Fruit fly (Drosophila melanogaster) whole organism, embryonic: Measurements from ENCODE around the gene CG12194.

Experiments used
- Aef1 ChIP-seq: fragments of 200-800 bp; sonication (Bioruptor generic); IDR thresholded peaks from 3 replicates; pipeline ENCODE4 v1.3.6; 2022; ENCODE audit warnings: missing biosample characterization, missing genetic modification characterization
- Atf3 ChIP-seq: fragments of 200-800 bp; sonication (Bioruptor generic); optimal IDR thresholded peaks from 3 replicates; lab custom pipeline; 2016; ENCODE audit warnings: missing biosample characterization, missing genetic modification characterization
- CG10209 ChIP-seq: fragments of 200-800 bp; sonication (Bioruptor generic); optimal IDR thresholded peaks from 3 replicates; lab custom pipeline; 2017; ENCODE audit warnings: missing biosample characterization, mild to moderate bottlenecking, missing genetic modification characterization, missing genetic modification reagents
- CG10267 ChIP-seq: fragments of 200-800 bp; sonication (Bioruptor generic); optimal IDR thresholded peaks from 2 replicates; lab custom pipeline; 2018; ENCODE audit warnings: missing biosample characterization, mild to moderate bottlenecking, missing genetic modification characterization, moderate library complexity
- CG10565 ChIP-seq: fragments of 200-800 bp; sonication (Bioruptor generic); optimal IDR thresholded peaks from 3 replicates; lab custom pipeline; 2016; ENCODE audit warnings: missing biosample characterization, mild to moderate bottlenecking, missing genetic modification characterization
- CG12219 ChIP-seq: fragments of 200-800 bp; sonication (Bioruptor generic); optimal IDR thresholded peaks from 3 replicates; lab custom pipeline; 2018; ENCODE audit warnings: missing biosample characterization, mild to moderate bottlenecking, missing genetic modification characterization
- CG12659 ChIP-seq: fragments of 200-800 bp; sonication (Bioruptor generic); optimal IDR thresholded peaks from 3 replicates; lab custom pipeline; 2017; ENCODE audit warnings: mild to moderate bottlenecking, missing biosample characterization, missing genetic modification reagents, missing genetic modification characterization
- CG13424 ChIP-seq: fragments of 200-800 bp; sonication (Bioruptor generic); optimal IDR thresholded peaks from 2 replicates; lab custom pipeline; 2019; ENCODE audit warnings: missing biosample characterization, mild to moderate bottlenecking, missing genetic modification characterization, moderate library complexity
- CG1529 ChIP-seq: fragments of 200-800 bp; sonication (Bioruptor generic); optimal IDR thresholded peaks from 3 replicates; lab custom pipeline; 2018; ENCODE audit warnings: missing biosample characterization, missing genetic modification characterization
- CG15601 ChIP-seq: fragments of 200-800 bp; sonication (Bioruptor generic); optimal IDR thresholded peaks from 3 replicates; lab custom pipeline; 2019; ENCODE audit warnings: missing biosample characterization, mild to moderate bottlenecking, missing genetic modification characterization, moderate library complexity
- CG16863 ChIP-seq: fragments of 200-800 bp; sonication (Bioruptor generic); optimal IDR thresholded peaks from 3 replicates; lab custom pipeline; 2016; ENCODE audit warnings: missing biosample characterization, missing genetic modification characterization
- CG17328 ChIP-seq: fragments of 200-800 bp; sonication (Bioruptor generic); IDR thresholded peaks from 2 replicates; pipeline ENCODE4 v1.3.6; 2022; ENCODE audit warnings: missing biosample characterization, missing genetic modification characterization
- CG2712 ChIP-seq: fragments of 200-800 bp; optimal IDR thresholded peaks from 3 replicates; lab custom pipeline; 2019; ENCODE audit warnings: missing biosample characterization, mild to moderate bottlenecking, missing genetic modification characterization, moderate library complexity
- CG2875 ChIP-seq: fragments of 200-800 bp; sonication (Bioruptor generic); optimal IDR thresholded peaks from 2 replicates; lab custom pipeline; 2017; ENCODE audit warnings: missing biosample characterization, mild to moderate bottlenecking, missing genetic modification characterization, missing genetic modification reagents
- CG30020 ChIP-seq: fragments of 200-800 bp; optimal IDR thresholded peaks from 2 replicates; lab custom pipeline; 2019; ENCODE audit warnings: missing biosample characterization, mild to moderate bottlenecking, missing genetic modification characterization, moderate library complexity
- CG42726 ChIP-seq: fragments of 200-800 bp; sonication (Bioruptor generic); IDR thresholded peaks from 2 replicates; pipeline ENCODE4 v1.3.6; 2022; ENCODE audit warnings: missing biosample characterization, missing genetic modification characterization; ENCODE audit not compliant: partially characterized antibody
- CG6791 ChIP-seq: fragments of 200-800 bp; sonication (Bioruptor generic); IDR thresholded peaks from 3 replicates; pipeline ENCODE4 v1.3.6; 2022; ENCODE audit warnings: missing biosample characterization, missing genetic modification characterization; ENCODE audit not compliant: partially characterized antibody
- CHES-1-like ChIP-seq: fragments of 200-800 bp; sonication (Bioruptor generic); optimal IDR thresholded peaks from 2 replicates; lab custom pipeline; 2016; ENCODE audit warnings: missing biosample characterization, missing genetic modification characterization
- Doc3 ChIP-seq: fragments of 200-800 bp; sonication (Bioruptor generic); IDR thresholded peaks from 3 replicates; pipeline ENCODE4 v1.3.6; 2022; ENCODE audit warnings: missing biosample characterization, missing genetic modification characterization; ENCODE audit not compliant: partially characterized antibody
- Dref ChIP-seq: fragments of 200-800 bp; sonication (Bioruptor generic); IDR thresholded peaks from 2 replicates; pipeline ENCODE4 v1.3.6; 2022; ENCODE audit warnings: missing biosample characterization, missing genetic modification characterization
- E2f2 ChIP-seq: fragments of 200-800 bp; sonication (Bioruptor generic); IDR thresholded peaks from 2 replicates; pipeline ENCODE4 v1.3.6; 2022; ENCODE audit warnings: missing biosample characterization, missing genetic modification characterization
- Ets97D ChIP-seq: fragments of 200-800 bp; sonication (Bioruptor generic); optimal IDR thresholded peaks from 3 replicates; lab custom pipeline; 2016; ENCODE audit warnings: missing biosample characterization, missing genetic modification characterization
- Mad ChIP-seq: fragments of 200-800 bp; sonication (Bioruptor generic); optimal IDR thresholded peaks from 2 replicates; lab custom pipeline; 2016; ENCODE audit warnings: missing biosample characterization, missing genetic modification characterization
- Mrtf ChIP-seq: fragments of 200-800 bp; sonication (Bioruptor generic); IDR thresholded peaks from 3 replicates; pipeline ENCODE4 v1.3.6; 2022; ENCODE audit warnings: missing biosample characterization, missing genetic modification characterization
- NC2β ChIP-seq: fragments of 200-800 bp; sonication (Bioruptor generic); optimal IDR thresholded peaks from 2 replicates; lab custom pipeline; 2016; ENCODE audit warnings: missing biosample characterization, missing genetic modification characterization
- NFAT ChIP-seq: fragments of 200-800 bp; sonication (Bioruptor generic); IDR thresholded peaks from 2 replicates; pipeline ENCODE4 v1.3.6; 2022; ENCODE audit warnings: missing biosample characterization, missing genetic modification characterization
- Nf-YC ChIP-seq: fragments of 200-800 bp; optimal IDR thresholded peaks from 3 replicates; lab custom pipeline; 2019; ENCODE audit warnings: missing biosample characterization, mild to moderate bottlenecking, missing genetic modification characterization, moderate library complexity
- NfI ChIP-seq: fragments of 200-800 bp; sonication (Bioruptor generic); optimal IDR thresholded peaks from 3 replicates; lab custom pipeline; 2018; ENCODE audit warnings: missing biosample characterization, mild to moderate bottlenecking, missing genetic modification characterization, moderate library complexity
- Oaz ChIP-seq: fragments of 200-800 bp; sonication (Bioruptor generic); IDR thresholded peaks from 2 replicates; pipeline ENCODE4 v1.3.6; 2022; ENCODE audit warnings: missing biosample characterization, missing genetic modification characterization
- Opbp ChIP-seq: fragments of 200-800 bp; sonication (Bioruptor generic); IDR thresholded peaks from 3 replicates; pipeline ENCODE4 v1.3.6; 2022; ENCODE audit warnings: missing biosample characterization, missing genetic modification characterization; ENCODE audit not compliant: partially characterized antibody
- Rfx ChIP-seq: fragments of 200-800 bp; sonication (Bioruptor generic); IDR thresholded peaks from 2 replicates; pipeline ENCODE4 v1.3.6; 2022; ENCODE audit warnings: missing biosample characterization, missing genetic modification characterization
- Sin3A ChIP-seq: fragments of >200 bp; optimal IDR thresholded peaks from 2 replicates; lab custom pipeline; 2018
- Stat92E ChIP-seq, 3 experiments: fragments of >200 bp in 2 of 3; fragments of 200-800 bp in 1 of 3; sonication (Bioruptor generic) in 1 of 3; optimal IDR thresholded peaks; 2 replicates each; lab custom pipeline; 2017 to 2019; ENCODE audit warnings: missing biosample characterization in 3 of 3, missing genetic modification characterization in 3 of 3, mild to moderate bottlenecking in 1 of 3, moderate library complexity in 1 of 3
- ab ChIP-seq: fragments of 200-800 bp; sonication (Bioruptor generic); optimal IDR thresholded peaks from 2 replicates; lab custom pipeline; 2016; ENCODE audit warnings: missing biosample characterization, missing genetic modification characterization
- cas ChIP-seq: fragments of 200-800 bp; sonication (Bioruptor generic); IDR thresholded peaks from 2 replicates; pipeline ENCODE4 v1.3.6; 2022; ENCODE audit warnings: missing biosample characterization, missing genetic modification characterization
- caup ChIP-seq: fragments of 200-800 bp; sonication (Bioruptor generic); optimal IDR thresholded peaks from 3 replicates; lab custom pipeline; 2017; ENCODE audit warnings: missing biosample characterization, mild to moderate bottlenecking, missing genetic modification characterization, moderate library complexity; ENCODE audit not compliant: severe bottlenecking
- ci ChIP-seq: fragments of 200-800 bp; sonication (Bioruptor generic); IDR thresholded peaks from 3 replicates; pipeline ENCODE4 v1.3.6; 2022; ENCODE audit warnings: missing biosample characterization, missing genetic modification characterization
- dpn ChIP-seq, 2 experiments: fragments of 200-800 bp; sonication (Bioruptor generic); optimal IDR thresholded peaks; 3 replicates each; lab custom pipeline; 2016; ENCODE audit warnings: missing biosample characterization in 2 of 2, missing genetic modification characterization in 2 of 2
- ftz-f1 ChIP-seq: fragments of 200-800 bp; sonication (Bioruptor generic); optimal IDR thresholded peaks from 2 replicates; lab custom pipeline; 2016; ENCODE audit warnings: missing biosample characterization, missing genetic modification characterization
- gce ChIP-seq: fragments of 200-800 bp; sonication (Bioruptor generic); IDR thresholded peaks from 3 replicates; pipeline ENCODE4 v1.3.6; 2022; ENCODE audit warnings: missing biosample characterization, missing genetic modification characterization
- gcm2 ChIP-seq: fragments of 200-800 bp; sonication (Bioruptor generic); optimal IDR thresholded peaks from 2 replicates; lab custom pipeline; 2016; ENCODE audit warnings: missing biosample characterization, missing genetic modification characterization
- grn ChIP-seq: fragments of 200-800 bp; sonication (Bioruptor generic); optimal IDR thresholded peaks from 3 replicates; lab custom pipeline; 2017; ENCODE audit warnings: missing biosample characterization, missing genetic modification characterization
- gsb-n ChIP-seq: fragments of 200-800 bp; sonication (Bioruptor generic); optimal IDR thresholded peaks from 3 replicates; lab custom pipeline; 2018; ENCODE audit warnings: missing biosample characterization, mild to moderate bottlenecking, missing genetic modification characterization
- nerfin-2 ChIP-seq: fragments of 200-800 bp; sonication (Bioruptor generic); IDR thresholded peaks from 2 replicates; pipeline ENCODE4 v1.3.6; 2022; ENCODE audit warnings: missing biosample characterization, missing genetic modification characterization; ENCODE audit not compliant: partially characterized antibody
- phol ChIP-seq: fragments of 200-800 bp; sonication (Bioruptor generic); optimal IDR thresholded peaks from 3 replicates; lab custom pipeline; 2018; ENCODE audit warnings: missing biosample characterization, mild to moderate bottlenecking, missing genetic modification characterization, moderate library complexity
- pnt ChIP-seq: fragments of 200-800 bp; sonication (Bioruptor generic); optimal IDR thresholded peaks from 3 replicates; lab custom pipeline; 2016; ENCODE audit warnings: missing biosample characterization, missing genetic modification characterization
- ranshi ChIP-seq: fragments of 200-800 bp; sonication (Bioruptor generic); IDR thresholded peaks from 2 replicates; pipeline ENCODE4 v1.3.6; 2022; ENCODE audit warnings: missing biosample characterization, missing genetic modification characterization
- sens-2 ChIP-seq: fragments of 200-800 bp; sonication (Bioruptor generic); IDR thresholded peaks from 2 replicates; pipeline ENCODE4 v1.3.6; 2022; ENCODE audit warnings: missing biosample characterization, missing genetic modification characterization
- vfl ChIP-seq: fragments of 200-800 bp; sonication (Bioruptor generic); optimal IDR thresholded peaks from 2 replicates; lab custom pipeline; 2016; ENCODE audit warnings: missing biosample characterization, missing genetic modification characterization
- yki ChIP-seq: fragments of >200 bp; optimal IDR thresholded peaks from 3 replicates; lab custom pipeline; 2018
- zen ChIP-seq: fragments of 200-800 bp; sonication (Bioruptor generic); optimal IDR thresholded peaks from 3 replicates; lab custom pipeline; 2018; ENCODE audit warnings: missing biosample characterization, mild to moderate bottlenecking, missing genetic modification characterization, moderate library complexity
- zfh2 ChIP-seq: fragments of 200-800 bp; sonication (Bioruptor generic); optimal IDR thresholded peaks from 2 replicates; lab custom pipeline; 2016; ENCODE audit warnings: missing biosample characterization, missing genetic modification characterization

The CG12194 gene

DNA sequence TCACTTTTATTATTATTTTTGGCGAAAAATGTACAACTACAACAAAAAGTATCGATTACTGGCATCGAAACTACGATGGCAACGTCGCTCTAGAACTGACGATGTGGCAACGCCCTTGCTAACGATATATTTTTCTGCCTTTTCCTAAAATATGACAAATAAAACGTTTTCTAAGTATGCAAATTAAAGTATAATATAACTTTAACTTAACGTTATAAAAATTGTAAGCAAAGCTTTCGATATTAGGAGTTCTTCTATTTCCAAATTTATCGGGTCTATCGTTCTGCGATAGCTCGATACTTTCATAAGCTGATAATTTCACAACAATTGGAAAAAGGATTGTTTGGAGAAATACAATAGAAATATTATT lies 44.9 kb downstream of the CG12194 start, which contains the start of the genes Cf2 and CG3008 (continued):
- TF ChIP-seq Ets97D (GFP tag; lab: Kevin White, UChicago) (peak; percentile 72), NFAT (no peak), E2f2 (GFP tag; lab: Robert Waterston, UW) (no peak), CG10267 (tag; lab: Kevin White, UChicago) (peak; percentile 64), CG12219 (GFP tag; lab: Kevin White, UChicago) (no peak), Nf-YC (tag; lab: Kevin White, UChicago) (peak; percentile 25), gce (GFP tag; lab: Robert Waterston, UW) (no peak), CG17328 (GFP tag; lab: Robert Waterston, UW) (no peak), gsb-n (tag; lab: Kevin White, UChicago) (no peak), nerfin-2 (GFP tag; lab: Robert Waterston, UW) (peak; percentile 75), Aef1 (GFP tag; lab: Robert Waterston, UW) (peak; percentile 16; the same call in 1 of the 3 replicates), CG30020 (tag; lab: Kevin White, UChicago) (peak; percentile 48), CG16863 (peak; percentile 100), Dref (GFP tag; lab: Robert Waterston, UW) (peak; percentile 83), CG10565 (GFP tag; lab: Kevin White, UChicago) (no peak), CG42726 (GFP tag; lab: Robert Waterston, UW) (peak; percentile 42; the same call in 1 of the 2 replicates), CG2712 (tag; lab: Kevin White, UChicago) (peak; percentile 33), NfI (GFP tag; lab: Kevin White, UChicago) (no peak), phol (tag; lab: Kevin White, UChicago) (peak; percentile 50), pnt (GFP tag; lab: Kevin White, UChicago) (no peak), Oaz (no peak), Mrtf (GFP tag; lab: Robert Waterston, UW) (no peak), vfl (GFP tag; lab: Kevin White, UChicago) (no peak), dpn (GFP tag; optimal IDR thresholded peaks at IDR 0.05; lab: Kevin White, UChicago) (no peak), CG13424 (no peak), zen (tag; lab: Kevin White, UChicago) (no peak), Rfx (no peak), yki (lab: Kevin White, UChicago) (no peak), CHES-1-like (GFP tag; lab: Kevin White, UChicago) (no peak), Atf3 (GFP tag; lab: Kevin White, UChicago) (no peak), Doc3 (peak; percentile 79), grn (GFP tag; lab: Kevin White, UChicago) (no peak), CG1529 (GFP tag; lab: Kevin White, UChicago) (no peak), ci (GFP tag; lab: Robert Waterston, UW) (no peak), ab (GFP tag; lab: Kevin White, UChicago) (no peak), NC2β (GFP tag; lab: Kevin White, UChicago) (no peak), Sin3A (lab: Kevin White, UChicago) (peak; percentile 70), Stat92E (GFP tag; optimal IDR thresholded peaks at IDR 0.05; lab: Kevin White, UChicago) (no peak), sens-2 (GFP tag; lab: Robert Waterston, UW) (no peak), CG10209 (GFP tag; lab: Kevin White, UChicago) (no peak), ranshi (GFP tag; lab: Robert Waterston, UW) (no peak), Mad (no peak), cas (no peak), CG2875 (GFP tag; lab: Kevin White, UChicago) (no peak), gcm2 (no peak), ftz-f1 (GFP tag; lab: Kevin White, UChicago) (peak; percentile 35), CG15601 (tag; lab: Kevin White, UChicago) (peak; percentile 19), CG6791 (GFP tag; lab: Robert Waterston, UW) (peak; percentile 77), caup (GFP tag; lab: Kevin White, UChicago) (no peak), Opbp (GFP tag; lab: Robert Waterston, UW) (peak; percentile 72), CG12659 (GFP tag; lab: Kevin White, UChicago) (peak; percentile 65), zfh2 (GFP tag; lab: Kevin White, UChicago) (no peak)
